Fruit fly (Drosophila melanogaster) whole organism, wandering third instar larva: ENCODE data around the gene DhpD.

Experiments used
- Abd-B ChIP-seq: fragments of >200 bp; optimal IDR thresholded peaks from 2 replicates; lab custom pipeline; 2017; ENCODE audit warnings: missing biosample characterization, missing genetic modification characterization
- CG9705 ChIP-seq: fragments of 200-800 bp; sonication (Bioruptor generic); optimal IDR thresholded peaks from 2 replicates; lab custom pipeline; 2018; ENCODE audit warnings: missing biosample characterization, mild to moderate bottlenecking, missing genetic modification characterization
- CrebA ChIP-seq: fragments of 200-800 bp; sonication (Bioruptor generic); optimal IDR thresholded peaks from 2 replicates; lab custom pipeline; 2016; ENCODE audit warnings: missing biosample characterization, mild to moderate bottlenecking, missing genetic modification characterization, borderline replicate concordance
- Dfd ChIP-seq: fragments of >200 bp; optimal IDR thresholded peaks from 2 replicates; lab custom pipeline; 2017; ENCODE audit warnings: missing biosample characterization, missing genetic modification characterization
- Dif ChIP-seq: fragments of 200-275, 200-300 bp; sonication (Bioruptor generic); optimal IDR thresholded peaks from 2 replicates; lab custom pipeline; 2018; ENCODE audit warnings: missing biosample characterization, missing genetic modification characterization; ENCODE audit not compliant: partially characterized antibody
- GATAd ChIP-seq: sonication (Bioruptor generic); optimal IDR thresholded peaks from 2 replicates; lab custom pipeline; 2016; ENCODE audit warnings: missing biosample characterization, missing genetic modification characterization
- HLH106 ChIP-seq: fragments of 200-800 bp; optimal IDR thresholded peaks from 3 replicates; lab custom pipeline; 2019; ENCODE audit warnings: missing biosample characterization, mild to moderate bottlenecking, missing genetic modification characterization, moderate library complexity
- Hnf4 ChIP-seq: fragments of 200-800 bp; sonication (Bioruptor generic); optimal IDR thresholded peaks from 2 replicates; lab custom pipeline; 2016; ENCODE audit warnings: missing biosample characterization, mild to moderate bottlenecking, missing genetic modification characterization
- Hr78 ChIP-seq: fragments of >200 bp; optimal IDR thresholded peaks from 2 replicates; lab custom pipeline; 2017; ENCODE audit warnings: missing biosample characterization, missing genetic modification characterization
- Hr83 ChIP-seq: fragments of 200-300 bp; sonication (Bioruptor generic); optimal IDR thresholded peaks from 2 replicates; lab custom pipeline; 2016; ENCODE audit warnings: missing biosample characterization, mild to moderate bottlenecking, missing genetic modification characterization, moderate library complexity; ENCODE audit not compliant: poor library complexity, severe bottlenecking
- Jra ChIP-seq: sonication (Bioruptor generic); optimal IDR thresholded peaks from 2 replicates; lab custom pipeline; 2016; ENCODE audit warnings: missing biosample characterization, missing genetic modification characterization
- Myc ChIP-seq: fragments of >200 bp; optimal IDR thresholded peaks from 2 replicates; lab custom pipeline; 2017
- N ChIP-seq: fragments of >200 bp; optimal IDR thresholded peaks from 2 replicates; lab custom pipeline; 2018; ENCODE audit warnings: missing biosample characterization, missing external identifiers, missing genetic modification characterization
- Rel ChIP-seq, 2 experiments: fragments of 200-800 bp; sonication (Bioruptor generic) in 1 of 2; optimal IDR thresholded peaks; 2 replicates in 1 of 2; 3 replicates in 1 of 2; lab custom pipeline; 2016 to 2019; ENCODE audit warnings: mild to moderate bottlenecking in 2 of 2, missing biosample characterization in 2 of 2, missing genetic modification characterization in 2 of 2, moderate library complexity in 1 of 2
- Vsx2 ChIP-seq: fragments of 200-300, 225-300 bp; sonication (Bioruptor generic); optimal IDR thresholded peaks from 2 replicates; lab custom pipeline; 2018; ENCODE audit warnings: missing biosample characterization, missing genetic modification characterization; ENCODE audit not compliant: partially characterized antibody
- br ChIP-seq: fragments of 200-800 bp; sonication (Bioruptor generic); optimal IDR thresholded peaks from 2 replicates; lab custom pipeline; 2016; ENCODE audit warnings: missing biosample characterization, missing genetic modification characterization
- brk ChIP-seq: fragments of 200-800 bp; sonication (Bioruptor generic); optimal IDR thresholded peaks from 2 replicates; lab custom pipeline; 2016; ENCODE audit warnings: missing biosample characterization, mild to moderate bottlenecking, missing genetic modification characterization
- dl ChIP-seq, 2 experiments: fragments of 175-275, 200-275 bp in 1 of 2; fragments of 200-275 bp in 1 of 2; sonication (Bioruptor generic); optimal IDR thresholded peaks; lab custom pipeline; 2018; ENCODE audit warnings: mild to moderate bottlenecking in 2 of 2, missing biosample characterization in 2 of 2, missing genetic modification characterization in 2 of 2, moderate library complexity in 2 of 2; ENCODE audit not compliant: partially characterized antibody in 2 of 2, insufficient read depth in 1 of 2
- dmrt93B ChIP-seq: fragments of 200-800 bp; sonication (Bioruptor generic); optimal IDR thresholded peaks from 2 replicates; lab custom pipeline; 2018; ENCODE audit warnings: missing biosample characterization, mild to moderate bottlenecking, missing genetic modification characterization
- ey ChIP-seq: fragments of 200-800 bp; sonication (Bioruptor generic); optimal IDR thresholded peaks from 2 replicates; lab custom pipeline; 2016; ENCODE audit warnings: missing biosample characterization, missing genetic modification characterization
- foxo ChIP-seq, 2 experiments: fragments of 200-800 bp; sonication (Bioruptor generic); optimal IDR thresholded peaks; 2 replicates in 1 of 2; 3 replicates in 1 of 2; lab custom pipeline; 2016 to 2017; ENCODE audit warnings: missing biosample characterization in 2 of 2, missing genetic modification characterization in 2 of 2
- fru ChIP-seq: fragments of 200-800 bp; sonication (Bioruptor generic); optimal IDR thresholded peaks from 3 replicates; lab custom pipeline; 2016; ENCODE audit warnings: missing biosample characterization, mild to moderate bottlenecking, missing genetic modification characterization
- h ChIP-seq: fragments of 200-800 bp; sonication (Bioruptor generic); optimal IDR thresholded peaks from 3 replicates; lab custom pipeline; 2016; ENCODE audit warnings: missing biosample characterization, mild to moderate bottlenecking, missing genetic modification characterization
- jim ChIP-seq: fragments of 175-275, 200-325 bp; sonication (Bioruptor generic); optimal IDR thresholded peaks from 2 replicates; lab custom pipeline; 2016; ENCODE audit warnings: missing biosample characterization, mild to moderate bottlenecking, missing genetic modification characterization
- lola ChIP-seq: fragments of >200 bp; optimal IDR thresholded peaks from 2 replicates; lab custom pipeline; 2017; ENCODE audit warnings: missing biosample characterization, missing genetic modification characterization
- pan ChIP-seq: fragments of >200 bp; optimal IDR thresholded peaks from 2 replicates; lab custom pipeline; 2017
- rgr ChIP-seq: fragments of 200-800 bp; sonication (Bioruptor generic); optimal IDR thresholded peaks from 3 replicates; lab custom pipeline; 2016; ENCODE audit warnings: missing biosample characterization, mild to moderate bottlenecking, missing genetic modification characterization
- sage ChIP-seq: fragments of 200-800 bp; sonication (Bioruptor generic); optimal IDR thresholded peaks from 2 replicates; lab custom pipeline; 2016; ENCODE audit warnings: missing biosample characterization, mild to moderate bottlenecking, missing genetic modification characterization
- sv ChIP-seq: fragments of 200-800 bp; sonication (Bioruptor generic); optimal IDR thresholded peaks from 3 replicates; lab custom pipeline; 2016; ENCODE audit warnings: missing biosample characterization, missing genetic modification characterization
- tai ChIP-seq: sonication (Bioruptor generic); optimal IDR thresholded peaks from 2 replicates; lab custom pipeline; 2016; ENCODE audit warnings: missing biosample characterization, missing genetic modification characterization
- usp ChIP-seq: fragments of >200 bp; optimal IDR thresholded peaks from 2 replicates; lab custom pipeline; 2017; ENCODE audit warnings: missing biosample characterization, missing genetic modification characterization
- woc ChIP-seq: sonication (Bioruptor generic); optimal IDR thresholded peaks from 2 replicates; lab custom pipeline; 2016; ENCODE audit warnings: missing biosample characterization, mild to moderate bottlenecking, missing genetic modification characterization

Gene DhpD

DNA sequence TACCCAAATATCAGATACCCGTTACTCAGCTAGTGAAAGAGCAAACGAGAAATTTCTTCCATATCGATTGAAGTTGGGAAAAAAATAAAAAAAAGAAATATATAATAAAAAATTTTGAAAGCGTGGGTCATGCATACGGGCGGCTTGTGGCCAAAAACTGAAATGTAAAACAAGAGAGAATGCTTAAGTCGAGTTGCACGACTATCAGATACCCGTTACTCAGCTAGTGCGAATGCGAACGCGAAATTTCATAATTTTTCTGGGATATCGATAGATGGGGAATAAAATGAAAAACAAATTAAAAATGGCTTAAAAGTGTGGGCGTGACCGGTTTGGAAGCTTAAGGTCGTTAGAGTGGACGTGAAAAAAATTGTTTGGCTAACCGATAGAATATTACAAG is 39.3 kb upstream of the DhpD start:
- TF ChIP-seq CG9705 (no peak), fru (GFP tag; lab: Kevin White, UChicago) (no peak), Dfd (GFP tag; lab: Kevin White, UChicago) (peak; percentile 88), Rel (GFP tag; optimal IDR thresholded peaks at IDR 0.05; lab: Kevin White, UChicago) (no peak), Rel (tag; optimal IDR thresholded peaks at IDR 0.05; lab: Kevin White, UChicago) (no peak), lola (GFP tag; lab: Kevin White, UChicago) (no peak), Abd-B (no peak)

DNA sequence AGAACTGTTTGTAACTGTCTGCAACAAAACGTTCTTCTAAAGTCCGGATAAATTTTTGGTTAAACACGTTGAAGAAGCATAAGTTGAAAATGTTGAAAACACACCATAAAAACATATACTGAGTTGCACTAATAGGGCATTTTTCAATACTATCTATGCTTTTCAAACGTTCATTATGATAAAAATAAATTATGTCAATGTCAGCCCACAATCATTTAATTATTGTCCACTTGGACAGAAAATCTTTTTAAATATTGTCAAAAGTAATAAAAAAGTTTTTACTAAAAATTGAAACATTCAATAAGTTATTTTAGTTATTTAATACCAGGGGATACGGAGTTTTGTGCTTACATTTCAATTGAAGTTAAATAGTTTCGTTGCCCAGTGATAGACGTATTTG is 37.4 kb upstream of the DhpD start, which contains the start of gene CG1092:
TSS of gene CG1092 (plus strand) at position 301 of the 400 bp plus-strand sequence.
- TF ChIP-seq h (GFP tag; lab: Kevin White, UChicago) (no peak), sv (GFP tag; lab: Kevin White, UChicago) (no peak), br (GFP tag; lab: Kevin White, UChicago) (no peak), jim (GFP tag; lab: Kevin White, UChicago) (no peak), CG9705 (no peak), rgr (GFP tag; lab: Kevin White, UChicago) (no peak), pan (lab: Kevin White, UChicago) (no peak)
- TF ChIP-seq, all 38 proteins: peak for 0

DNA sequence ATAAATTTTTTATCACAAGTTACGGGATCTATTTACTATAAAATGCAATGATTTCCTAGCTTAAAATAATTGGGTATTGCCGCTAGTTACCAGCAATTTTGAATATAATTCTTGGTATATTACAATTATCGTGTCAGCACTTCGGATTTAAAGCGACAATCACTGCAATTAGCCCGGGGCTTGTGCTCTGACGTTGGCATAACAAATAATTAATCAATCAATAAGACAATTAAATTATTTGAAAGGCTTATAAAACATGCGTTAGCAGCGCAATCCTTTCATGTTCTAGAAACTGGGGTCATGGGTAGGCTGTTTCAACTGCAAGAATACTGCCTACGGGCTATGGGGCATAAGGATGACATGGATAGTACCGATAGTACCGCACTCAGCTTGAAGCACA is 27.6 kb upstream of the DhpD start, which contains the start of gene Or82a:
TSS of gene Or82a (plus strand) at position 301 of the 400 bp plus-strand sequence.
- TF ChIP-seq GATAd (no peak), dl (GFP tag; optimal IDR thresholded peaks at IDR 0.05; lab: Kevin White, UChicago; ENCODE audit: insufficient read depth in 1 of 2, partially characterized antibody in 2 of 2) (no peak), Myc (lab: Kevin White, UChicago) (no peak), usp (GFP tag; lab: Kevin White, UChicago) (no peak), Hr83 (GFP tag; lab: Kevin White, UChicago) (no peak), br (GFP tag; lab: Kevin White, UChicago) (no peak), ey (GFP tag; lab: Kevin White, UChicago) (no peak), foxo (GFP tag; optimal IDR thresholded peaks at IDR 0.05; lab: Kevin White, UChicago) (no peak), Vsx2 (GFP tag; lab: Kevin White, UChicago) (no peak), jim (GFP tag; lab: Kevin White, UChicago) (no peak), brk (GFP tag; lab: Kevin White, UChicago) (no peak), sage (GFP tag; lab: Kevin White, UChicago) (no peak), Hr78 (no peak)

DNA sequence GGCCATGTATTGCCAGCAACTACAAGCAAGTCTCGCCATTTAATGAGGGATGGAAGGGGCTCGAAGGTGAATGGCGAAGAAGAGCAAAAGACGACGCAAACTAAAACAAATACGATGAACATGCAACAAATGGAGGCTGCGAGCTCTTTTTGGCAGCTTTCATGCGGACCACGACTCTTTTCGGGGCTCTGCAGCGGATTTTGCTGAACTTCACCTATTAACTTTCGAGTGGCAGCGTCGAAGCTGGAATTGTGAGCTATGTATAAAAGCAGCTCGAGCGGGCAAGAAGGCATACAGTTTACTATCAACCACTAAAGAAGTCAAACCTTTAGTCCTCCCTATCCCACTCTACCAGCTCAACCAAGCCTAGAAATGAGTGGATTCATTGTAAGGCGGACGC is 25.4 kb upstream of the DhpD start, which contains the start of gene TwdlV:
TSS of gene TwdlV (plus strand) at position 301 of the 400 bp plus-strand sequence.
- no peak for TF ChIP-seq foxo (GFP tag; optimal IDR thresholded peaks at IDR 0.05; lab: Kevin White, UChicago)
- TF ChIP-seq br (GFP tag; lab: Kevin White, UChicago) = no peak
- no peak for TF ChIP-seq tai (GFP tag; lab: Kevin White, UChicago)
- TF ChIP-seq Hnf4 = no peak
- no peak for TF ChIP-seq Hr83 (GFP tag; lab: Kevin White, UChicago)
- TF ChIP-seq Rel (GFP tag; optimal IDR thresholded peaks at IDR 0.05; lab: Kevin White, UChicago) = no peak
- TF ChIP-seq Rel (tag; optimal IDR thresholded peaks at IDR 0.05; lab: Kevin White, UChicago) = no peak
- TF ChIP-seq HLH106 = no peak
- TF ChIP-seq CrebA (GFP tag; lab: Kevin White, UChicago) = no peak
- TF ChIP-seq pan (lab: Kevin White, UChicago) = no peak
- no peak for TF ChIP-seq sage (GFP tag; lab: Kevin White, UChicago)
- TF ChIP-seq Dif (GFP tag; lab: Kevin White, UChicago) = no peak

DNA sequence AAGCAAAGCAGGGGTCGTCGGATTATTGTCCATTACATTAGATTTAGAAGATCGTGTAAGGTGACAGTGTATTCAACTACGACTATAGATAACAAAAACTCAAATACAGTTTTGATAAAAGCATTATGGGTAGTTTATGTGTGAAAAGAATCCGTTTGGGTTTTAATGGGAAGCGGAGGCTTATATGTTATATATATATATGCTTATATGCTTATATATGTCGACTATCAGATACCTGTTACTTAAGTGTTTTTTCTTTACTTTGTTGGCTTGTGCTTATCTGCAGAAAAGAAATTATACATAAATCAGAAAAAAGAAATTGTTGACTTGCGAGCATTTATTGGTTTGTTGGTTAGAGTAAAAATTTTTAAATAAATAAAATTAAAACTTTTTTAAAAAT is 23.9 kb upstream of the DhpD start, which contains the start of gene CG14644:
TSS of gene CG14644 (minus strand) at position 101 of the 400 bp plus-strand sequence.
- TF ChIP-seq lola (GFP tag; lab: Kevin White, UChicago) = no peak
- TF ChIP-seq Jra (GFP tag; lab: Kevin White, UChicago) = no peak
- TF ChIP-seq jim (GFP tag; lab: Kevin White, UChicago) = no peak
- no peak for TF ChIP-seq N (GFP tag; lab: Kevin White, UChicago)
- TF ChIP-seq sv (GFP tag; lab: Kevin White, UChicago) = no peak
- no peak for TF ChIP-seq woc
- TF ChIP-seq dmrt93B (GFP tag; lab: Kevin White, UChicago) = no peak
- TF ChIP-seq brk (GFP tag; lab: Kevin White, UChicago) = no peak
- TF ChIP-seq Vsx2 (GFP tag; lab: Kevin White, UChicago) = no peak
- TF ChIP-seq, all 38 proteins: peak for 0
